Worm (Caenorhabditis elegans) whole organism, young adult: ENCODE measurements around the gene grl-3.
A peak's percentile ranks its signal among the peaks of the same experiment; 100 is the strongest.

ENCODE experiments used
- C06A6.2 ChIP-seq: fragments of 200-800 bp; sonication (Bioruptor generic); conservative IDR thresholded peaks from 2 replicates; pipeline ENCODE4 v1.3.6; 2022; ENCODE audit warnings: missing genetic modification characterization, missing compliant biosample characterization
- F10E7.11 ChIP-seq: sonication (generic microtip); optimal IDR thresholded peaks from 2 replicates; lab custom pipeline; 2017; ENCODE audit warnings: mild to moderate bottlenecking, missing genetic modification characterization, moderate library complexity, missing compliant biosample characterization
- F22D6.2 ChIP-seq: sonication (generic microtip); optimal IDR thresholded peaks from 2 replicates; lab custom pipeline; 2016; ENCODE audit warnings: mild to moderate bottlenecking, missing genetic modification characterization, missing compliant biosample characterization
- F33H1.4 ChIP-seq: fragments of 200-800 bp; sonication (Bioruptor generic); IDR thresholded peaks from 2 replicates; pipeline ENCODE4 v1.3.6; 2022; ENCODE audit warnings: missing genetic modification reagents, missing genetic modification characterization, missing compliant biosample characterization
- F37B4.10 ChIP-seq: fragments of 200-800 bp; sonication (Bioruptor generic); IDR thresholded peaks from 2 replicates; pipeline ENCODE4 v1.3.6; 2022; ENCODE audit warnings: missing genetic modification characterization, missing compliant biosample characterization
- F57A8.1 ChIP-seq: fragments of 200-800 bp; sonication (Bioruptor generic); optimal IDR thresholded peaks from 2 replicates; lab custom pipeline; 2018; ENCODE audit warnings: mild to moderate bottlenecking, missing genetic modification characterization, moderate library complexity, missing compliant biosample characterization
- F57C9.4 ChIP-seq: sonication (generic microtip); optimal IDR thresholded peaks from 2 replicates; lab custom pipeline; 2017; ENCODE audit warnings: mild to moderate bottlenecking, missing genetic modification characterization, missing compliant biosample characterization
- Y56A3A.18 ChIP-seq: fragments of 200-800 bp; sonication (Bioruptor generic); IDR thresholded peaks from 2 replicates; pipeline ENCODE4 v1.3.6; 2022; ENCODE audit warnings: missing genetic modification reagents, missing genetic modification characterization, missing compliant biosample characterization
- atf-7 ChIP-seq: sonication (generic microtip); optimal IDR thresholded peaks from 2 replicates; lab custom pipeline; 2017; ENCODE audit warnings: mild to moderate bottlenecking, missing genetic modification characterization, missing compliant biosample characterization
- athp-1 ChIP-seq: sonication (generic microtip); optimal IDR thresholded peaks from 2 replicates; lab custom pipeline; 2017; ENCODE audit warnings: mild to moderate bottlenecking, missing genetic modification characterization, missing compliant biosample characterization
- chd-7 ChIP-seq: sonication (generic microtip); optimal IDR thresholded peaks from 2 replicates; lab custom pipeline; 2016; ENCODE audit warnings: mild to moderate bottlenecking, missing genetic modification characterization, moderate library complexity, missing compliant biosample characterization
- die-1 ChIP-seq: sonication (generic microtip); optimal IDR thresholded peaks from 2 replicates; lab custom pipeline; 2016; ENCODE audit warnings: missing genotype, mild to moderate bottlenecking, missing genetic modification characterization, missing compliant biosample characterization
- dpff-1 ChIP-seq: sonication (generic microtip); optimal IDR thresholded peaks from 2 replicates; lab custom pipeline; 2017; ENCODE audit warnings: mild to moderate bottlenecking, missing genetic modification characterization, missing compliant biosample characterization
- egrh-3 ChIP-seq: fragments of 200-800 bp; sonication (Bioruptor generic); IDR thresholded peaks from 2 replicates; pipeline ENCODE4 v1.3.6; 2022; ENCODE audit warnings: missing genetic modification reagents, missing genetic modification characterization, missing compliant biosample characterization
- fkh-3 ChIP-seq: sonication (generic microtip); optimal IDR thresholded peaks from 2 replicates; lab custom pipeline; 2016; ENCODE audit warnings: mild to moderate bottlenecking, missing genetic modification characterization, missing compliant biosample characterization
- gei-17 ChIP-seq: fragments of 200-800 bp; sonication (Bioruptor generic); optimal IDR thresholded peaks from 2 replicates; lab custom pipeline; 2018; ENCODE audit warnings: mild to moderate bottlenecking, missing genetic modification characterization, missing compliant biosample characterization
- him-1 ChIP-seq: sonication (generic microtip); optimal IDR thresholded peaks from 2 replicates; lab custom pipeline; 2016; ENCODE audit warnings: missing genotype, missing genetic modification reagents, missing genetic modification characterization, missing compliant biosample characterization
- hlh-26 ChIP-seq: fragments of 200-800 bp; sonication (Bioruptor generic); conservative IDR thresholded peaks from 2 replicates; pipeline ENCODE4 v1.3.6; 2022; ENCODE audit warnings: missing genetic modification reagents, missing genetic modification characterization, missing compliant biosample characterization
- hmg-20 ChIP-seq: fragments of 200-800 bp; sonication (Bioruptor generic); IDR thresholded peaks from 2 replicates; pipeline ENCODE4 v1.3.6; 2022; ENCODE audit warnings: missing genetic modification reagents, missing genetic modification characterization, missing compliant biosample characterization
- hrde-1 ChIP-seq: sonication (generic microtip); optimal IDR thresholded peaks from 2 replicates; lab custom pipeline; 2016; ENCODE audit warnings: missing genetic modification characterization, mild to moderate bottlenecking, missing compliant biosample characterization, moderate library complexity, missing genotype, missing genetic modification reagents, borderline replicate concordance
- hsf-1 ChIP-seq: fragments of 200-800 bp; sonication (Bioruptor generic); IDR thresholded peaks from 2 replicates; pipeline ENCODE4 v1.3.6; 2022; ENCODE audit warnings: missing genetic modification reagents, missing genetic modification characterization, missing compliant biosample characterization
- let-526 ChIP-seq: fragments of 200-800 bp; sonication (Bioruptor generic); IDR thresholded peaks from 2 replicates; pipeline ENCODE4 v1.3.6; 2022; ENCODE audit warnings: missing genetic modification reagents, missing genetic modification characterization, missing compliant biosample characterization
- let-607 ChIP-seq, 2 experiments: fragments of 200-800 bp in 1 of 2; sonication (Bioruptor generic) in 1 of 2; sonication (generic microtip) in 1 of 2; optimal IDR thresholded peaks; 2 replicates each; lab custom pipeline; 2016 to 2018; ENCODE audit warnings: mild to moderate bottlenecking in 2 of 2, missing compliant biosample characterization in 2 of 2, missing genetic modification characterization in 2 of 2, moderate library complexity in 2 of 2, missing genotype in 1 of 2
- lin-26 ChIP-seq: fragments of 200-800 bp; sonication (Bioruptor generic); IDR thresholded peaks from 2 replicates; pipeline ENCODE4 v1.3.6; 2022; ENCODE audit warnings: missing genetic modification reagents, missing genetic modification characterization, missing compliant biosample characterization
- lin-35 ChIP-seq, 3 experiments: fragments of 150-350 bp in 2 of 3; sonication (generic microtip) in 1 of 3; optimal IDR thresholded peaks; 2 replicates each; lab custom pipeline; 2014 to 2018; ENCODE audit warnings: missing biosample characterization in 3 of 3, missing genetic modification characterization in 3 of 3, missing genetic modification reagents in 3 of 3
- madf-8 ChIP-seq: fragments of 200-800 bp; sonication (Bioruptor generic); conservative IDR thresholded peaks from 2 replicates; pipeline ENCODE4 v1.3.6; 2022; ENCODE audit warnings: missing genetic modification reagents, missing genetic modification characterization, missing compliant biosample characterization
- mcd-1 ChIP-seq: fragments of 200-800 bp; sonication (Bioruptor generic); IDR thresholded peaks from 2 replicates; pipeline ENCODE4 v1.3.6; 2022; ENCODE audit warnings: missing genetic modification reagents, missing genetic modification characterization, missing compliant biosample characterization
- nfya-1 ChIP-seq: sonication (generic microtip); optimal IDR thresholded peaks from 2 replicates; lab custom pipeline; 2017; ENCODE audit warnings: antibody characterized with exemption, missing compliant biosample characterization, missing genetic modification characterization, borderline replicate concordance; ENCODE audit not compliant: insufficient read depth
- nfyb-1 ChIP-seq: fragments of 200-800 bp; sonication (Bioruptor generic); IDR thresholded peaks from 2 replicates; pipeline ENCODE4 v1.3.6; 2022; ENCODE audit warnings: missing genetic modification reagents, missing genetic modification characterization, missing compliant biosample characterization
- nhr-27 ChIP-seq: fragments of 200-800 bp; sonication (Bioruptor generic); optimal IDR thresholded peaks from 2 replicates; lab custom pipeline; 2018; ENCODE audit warnings: mild to moderate bottlenecking, missing genetic modification characterization, moderate library complexity, missing compliant biosample characterization
- rpc-1 ChIP-seq, 2 experiments: fragments of 150-350 bp in 1 of 2; sonication (generic microtip) in 1 of 2; optimal IDR thresholded peaks; 2 replicates each; lab custom pipeline; 2014 to 2018; ENCODE audit warnings: missing biosample characterization in 1 of 2, missing genetic modification characterization in 1 of 2, missing genetic modification reagents in 1 of 2, missing genotype in 1 of 2
- sdz-38 ChIP-seq: sonication (generic microtip); optimal IDR thresholded peaks from 2 replicates; lab custom pipeline; 2016; ENCODE audit warnings: missing genotype, missing genetic modification characterization, missing compliant biosample characterization
- snpc-1.3 ChIP-seq: sonication (generic microtip); optimal IDR thresholded peaks from 2 replicates; lab custom pipeline; 2017; ENCODE audit warnings: missing genetic modification characterization, mild to moderate bottlenecking, missing compliant biosample characterization, antibody characterized with exemption, moderate library complexity, missing genotype, missing genetic modification reagents; ENCODE audit not compliant: insufficient read depth
- snpc-4 ChIP-seq, 5 experiments: fragments of 150-350 bp in 1 of 5; sonication (generic microtip) in 4 of 5; optimal IDR thresholded peaks; 2 replicates each; lab custom pipeline; 2014 to 2018; ENCODE audit warnings: missing genetic modification characterization in 5 of 5, missing biosample characterization in 3 of 5, antibody characterized with exemption in 2 of 5, mild to moderate bottlenecking in 2 of 5, missing compliant biosample characterization in 2 of 5, missing genotype in 2 of 5, moderate library complexity in 2 of 5, missing genetic modification reagents in 1 of 5
- somi-1 ChIP-seq: fragments of 200-800 bp; sonication (Bioruptor generic); optimal IDR thresholded peaks from 2 replicates; lab custom pipeline; 2018; ENCODE audit warnings: mild to moderate bottlenecking, missing genetic modification characterization, missing compliant biosample characterization
- sptf-2 ChIP-seq: fragments of 200-800 bp; sonication (Bioruptor generic); optimal IDR thresholded peaks from 2 replicates; lab custom pipeline; 2018; ENCODE audit warnings: mild to moderate bottlenecking, missing genetic modification characterization, missing compliant biosample characterization
- tbp1 ChIP-seq: fragments of 200-800 bp; sonication (Bioruptor generic); optimal IDR thresholded peaks from 2 replicates; lab custom pipeline; 2018; ENCODE audit warnings: mild to moderate bottlenecking, missing genetic modification characterization, missing compliant biosample characterization
- tbx-9 ChIP-seq: sonication (generic microtip); optimal IDR thresholded peaks from 2 replicates; lab custom pipeline; 2016; ENCODE audit warnings: borderline replicate concordance, missing genetic modification characterization, inconsistent platforms, missing compliant biosample characterization
- tlf-1 ChIP-seq: fragments of 200-800 bp; sonication (Bioruptor generic); optimal IDR thresholded peaks from 2 replicates; lab custom pipeline; 2018; ENCODE audit warnings: mild to moderate bottlenecking, missing genetic modification characterization, missing compliant biosample characterization
- zfh-2 ChIP-seq: fragments of 200-800 bp; sonication (Bioruptor generic); conservative IDR thresholded peaks from 2 replicates; pipeline ENCODE4 v1.3.6; 2022; ENCODE audit warnings: missing genetic modification reagents, missing genetic modification characterization, missing compliant biosample characterization
- ztf-22 ChIP-seq: fragments of 200-800 bp; sonication (Bioruptor generic); optimal IDR thresholded peaks from 2 replicates; lab custom pipeline; 2018; ENCODE audit warnings: mild to moderate bottlenecking, missing genetic modification characterization, moderate library complexity, missing compliant biosample characterization
- ztf-25 ChIP-seq: fragments of 200-800 bp; sonication (Bioruptor generic); IDR thresholded peaks from 2 replicates; pipeline ENCODE4 v1.3.6; 2022; ENCODE audit warnings: missing genetic modification reagents, missing genetic modification characterization, missing compliant biosample characterization
- ztf-28 ChIP-seq: fragments of 200-800 bp; sonication (Bioruptor generic); IDR thresholded peaks from 2 replicates; pipeline ENCODE4 v1.3.6; 2022; ENCODE audit warnings: missing genetic modification reagents, missing genetic modification characterization, missing compliant biosample characterization
- ztf-3 ChIP-seq: fragments of 200-800 bp; sonication (Bioruptor generic); optimal IDR thresholded peaks from 2 replicates; lab custom pipeline; 2018; ENCODE audit warnings: mild to moderate bottlenecking, missing genetic modification characterization, missing compliant biosample characterization
- ztf-6 ChIP-seq: fragments of 200-800 bp; sonication (Bioruptor generic); IDR thresholded peaks from 2 replicates; pipeline ENCODE4 v1.3.6; 2022; ENCODE audit warnings: missing genetic modification reagents, missing genetic modification characterization, missing compliant biosample characterization

grl-3 gene

ce11 chrV:11412125-11412524 is 814 bp downstream of the grl-3 start (continued):
- peak; percentile 20 for TF ChIP-seq atf-7 (tag; lab: Kevin White, UChicago)
- no peak for TF ChIP-seq hsf-1 (GFP tag; lab: Robert Waterston, UW)
- no peak for TF ChIP-seq F57A8.1 (GFP tag; lab: Kevin White, UChicago)
- TF ChIP-seq gei-17 (GFP tag; lab: Kevin White, UChicago): no peak
- 0 out of 2 replicates have a peak, but pooled peaks have one; percentile 35 for TF ChIP-seq ztf-25
- peak; percentile 63 for TF ChIP-seq athp-1
- peak in 1 of 2 experiments; percentile 18 for TF ChIP-seq let-607 (tag; optimal IDR thresholded peaks at IDR 0.05; lab: Kevin White, UChicago)
- TF ChIP-seq ztf-22 (GFP tag; lab: Kevin White, UChicago): no peak
- no peak for TF ChIP-seq sdz-38 (tag; lab: Kevin White, UChicago)
- TF ChIP-seq fkh-3 (tag; lab: Kevin White, UChicago): no peak
- peak; percentile 64 for TF ChIP-seq rpc-1 (optimal IDR thresholded peaks at IDR 0.05; lab: Kevin White, UChicago)
- TF ChIP-seq rpc-1 (tag; optimal IDR thresholded peaks at IDR 0.05; lab: Kevin White, UChicago): peak; percentile 83
- no peak for TF ChIP-seq madf-8
- peak; percentile 63 for TF ChIP-seq nfyb-1
- TF ChIP-seq F10E7.11 (tag; lab: Kevin White, UChicago): no peak
- 0 out of 2 replicates have a peak, but pooled peaks have one; percentile 25 for TF ChIP-seq ztf-28 (GFP tag; lab: Robert Waterston, UW)
- no peak for TF ChIP-seq hlh-26 (GFP tag; lab: Robert Waterston, UW)
- peak; percentile 21 for TF ChIP-seq somi-1 (GFP tag; lab: Kevin White, UChicago)
- TF ChIP-seq dpff-1: no peak
- TF ChIP-seq snpc-4 (GFP tag; optimal IDR thresholded peaks at IDR 0.05; lab: Kevin White, UChicago): no peak
- peak in 3 of 4 experiments; percentile 9 to 87 (median 73) for TF ChIP-seq snpc-4 (tag; optimal IDR thresholded peaks at IDR 0.05; lab: Kevin White, UChicago)
- no peak for TF ChIP-seq zfh-2 (GFP tag; lab: Robert Waterston, UW)
- TF ChIP-seq mcd-1 (GFP tag; lab: Robert Waterston, UW): no peak; the same call in 1 of the 2 replicates
- no peak for TF ChIP-seq ztf-3 (GFP tag; lab: Kevin White, UChicago)
- TF ChIP-seq tbx-9: no peak
- TF ChIP-seq him-1 (tag; lab: Kevin White, UChicago): peak; percentile 83
- peak; percentile 58 for TF ChIP-seq die-1 (tag; lab: Kevin White, UChicago)
- TF ChIP-seq egrh-3: 0 out of 2 replicates have a peak, but pooled peaks have one; percentile 6
- TF ChIP-seq hrde-1 (tag; lab: Kevin White, UChicago): peak; percentile 16
- TF ChIP-seq nfya-1: no peak
- TF ChIP-seq nhr-27 (tag; lab: Kevin White, UChicago): no peak
- peak; percentile 87 for TF ChIP-seq tbp1
- TF ChIP-seq lin-26 (GFP tag; lab: Robert Waterston, UW): peak; percentile 80
- TF ChIP-seq sptf-2: no peak
- TF ChIP-seq hmg-20 (GFP tag; lab: Robert Waterston, UW): no peak
- TF ChIP-seq lin-35 (GFP tag; optimal IDR thresholded peaks at IDR 0.05; lab: Kevin White, UChicago): no peak
- no peak for TF ChIP-seq snpc-1.3
- TF ChIP-seq C06A6.2: no peak
- TF ChIP-seq tlf-1 (GFP tag; lab: Kevin White, UChicago): peak; percentile 39
- no peak for TF ChIP-seq ztf-6 (GFP tag; lab: Robert Waterston, UW)
- TF ChIP-seq F33H1.4: peak; percentile 20; the same call in 1 of the 2 replicates
- no peak for TF ChIP-seq F22D6.2 (tag; lab: Kevin White, UChicago)
- peak; percentile 32 for TF ChIP-seq chd-7 (tag; lab: Kevin White, UChicago)
- TF ChIP-seq F57C9.4 (tag; lab: Kevin White, UChicago): no peak
- TF ChIP-seq Y56A3A.18: peak; percentile 64
- TF ChIP-seq let-526: no peak
- TF ChIP-seq F37B4.10 (GFP tag; lab: Robert Waterston, UW): no peak
- TF ChIP-seq, all 124 proteins: peak for 43
